Worm (Caenorhabditis elegans): ENCODE measurements around the gene pigg-1.

pigg-1 gene

ce11 chrII:8593840-8594625 lies 6.0 kb downstream of the pigg-1 start, which contains the start of gene aptf-3:
aptf-3 (plus strand) TSS chrII:8594190.
- TF ChIP-seq bed-3 (GFP tag; optimal IDR thresholded peaks at IDR 0.05) (no peak), ceh-43 (GFP tag; optimal IDR thresholded peaks at IDR 0.05) (no peak), hlh-1 (tag; optimal IDR thresholded peaks at IDR 0.05) (no peak), mep-1 (tag; optimal IDR thresholded peaks at IDR 0.05) (no peak), mls-2 (tag; optimal IDR thresholded peaks at IDR 0.05) (no peak)

DNA sequence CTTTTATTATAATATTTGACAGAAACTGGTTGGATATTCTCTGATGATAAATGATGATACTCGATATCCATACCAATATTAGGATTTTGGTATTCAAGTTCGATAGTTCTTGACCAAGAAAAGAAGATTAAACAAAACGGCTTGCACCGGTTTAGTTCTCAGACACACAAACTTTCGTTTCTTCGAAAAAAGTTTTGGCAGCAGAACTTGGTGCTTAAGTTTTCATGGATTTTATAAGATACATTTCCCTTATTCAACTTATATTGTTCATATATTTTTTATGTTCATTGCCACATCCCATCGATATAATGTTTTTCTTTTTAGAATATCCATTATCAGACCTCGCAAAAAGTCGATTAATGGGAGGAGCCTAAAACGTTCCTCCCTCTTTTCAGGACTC lies 9.4 kb downstream of the pigg-1 start, which contains the start of gene aptf-4:
aptf-4 (plus strand) TSS at position 301 of the 400 bp plus-strand sequence.
- TF ChIP-seq bed-3 (GFP tag; optimal IDR thresholded peaks at IDR 0.05) (no peak), nhr-12 (tag; optimal IDR thresholded peaks at IDR 0.05) (no peak), nhr-28 (tag; optimal IDR thresholded peaks at IDR 0.05) (no peak), blmp-1 (tag; optimal IDR thresholded peaks at IDR 0.05) (no peak), M03D4.4 (tag; optimal IDR thresholded peaks at IDR 0.05) (no peak), ceh-43 (GFP tag; optimal IDR thresholded peaks at IDR 0.05) (no peak), lsy-2 (tag; optimal IDR thresholded peaks at IDR 0.05) (no peak), nhr-237 (tag; optimal IDR thresholded peaks at IDR 0.05) (no peak), mab-5 (tag; optimal IDR thresholded peaks at IDR 0.05) (no peak)

ce11 chrII:8589227-8589626 lies 10.8 kb downstream of the pigg-1 start:
- no peak for TF ChIP-seq unc-62 (GFP tag; optimal IDR thresholded peaks at IDR 0.05)
- peak; percentile 100 for TF ChIP-seq ces-1 (GFP tag; optimal IDR thresholded peaks at IDR 0.05)

- peak; percentile 93 for TF ChIP-seq ces-1 (GFP tag; optimal IDR thresholded peaks at IDR 0.05)
- no peak for TF ChIP-seq blmp-1 (tag; optimal IDR thresholded peaks at IDR 0.05)
Observed at ce11 chrII:8588442-8588841, 11.6 kb downstream of the pigg-1 start.

- no peak for TF ChIP-seq mep-1 (tag; optimal IDR thresholded peaks at IDR 0.05)
- no peak for TF ChIP-seq zip-8 (tag; optimal IDR thresholded peaks at IDR 0.05)
- no peak for TF ChIP-seq mls-2 (tag; optimal IDR thresholded peaks at IDR 0.05)
- TF ChIP-seq blmp-1 (tag; optimal IDR thresholded peaks at IDR 0.05): no peak
- TF ChIP-seq bed-3 (GFP tag; optimal IDR thresholded peaks at IDR 0.05): no peak
- TF ChIP-seq tbx-8 (GFP tag; optimal IDR thresholded peaks at IDR 0.05): no peak
- TF ChIP-seq drap-1 (GFP tag; optimal IDR thresholded peaks at IDR 0.05): no peak
- TF ChIP-seq elt-1 (tag; optimal IDR thresholded peaks at IDR 0.05; ENCODE audit: borderline replicate concordance, insufficient read depth): peak; percentile 43
- no peak for TF ChIP-seq ceh-39 (tag; optimal IDR thresholded peaks at IDR 0.05)
- no peak for TF ChIP-seq mab-5 (tag; optimal IDR thresholded peaks at IDR 0.05)
- TF ChIP-seq ham-2 (GFP tag; optimal IDR thresholded peaks at IDR 0.05): no peak
- TF ChIP-seq ces-1 (GFP tag; optimal IDR thresholded peaks at IDR 0.05): peak; percentile 99
Observed at ce11 chrII:8587660-8588230, 12.3 kb downstream of the pigg-1 start.

ce11 chrII:8585921-8586320 lies 14.1 kb downstream of the pigg-1 start:
- no peak for TF ChIP-seq unc-39 (tag; optimal IDR thresholded peaks at IDR 0.05)
- no peak for TF ChIP-seq flh-1 (GFP tag; optimal IDR thresholded peaks at IDR 0.05)
- TF ChIP-seq ham-2 (GFP tag; optimal IDR thresholded peaks at IDR 0.05): no peak
- no peak for TF ChIP-seq nhr-28 (tag; optimal IDR thresholded peaks at IDR 0.05)
- TF ChIP-seq hlh-1 (tag; optimal IDR thresholded peaks at IDR 0.05): no peak
- no peak for TF ChIP-seq nhr-12 (tag; optimal IDR thresholded peaks at IDR 0.05)
- TF ChIP-seq mls-2 (tag; optimal IDR thresholded peaks at IDR 0.05): no peak
- TF ChIP-seq pha-4 (tag; optimal IDR thresholded peaks at IDR 0.05): no peak
- no peak for TF ChIP-seq ceh-39 (tag; optimal IDR thresholded peaks at IDR 0.05)
- no peak for TF ChIP-seq ceh-43 (GFP tag; optimal IDR thresholded peaks at IDR 0.05)
- no peak for TF ChIP-seq nhr-2 (tag; optimal IDR thresholded peaks at IDR 0.05)

ce11 chrII:8585036-8585627 lies 14.9 kb downstream of the pigg-1 start, which contains the start of gene F54C9.11:
F54C9.11 (minus strand) TSS chrII:8585086.
- TF ChIP-seq unc-62 (GFP tag; optimal IDR thresholded peaks at IDR 0.05) (no peak), lsy-2 (tag; optimal IDR thresholded peaks at IDR 0.05) (no peak), mls-2 (tag; optimal IDR thresholded peaks at IDR 0.05) (no peak), sptf-1 (tag; optimal IDR thresholded peaks at IDR 0.05) (no peak), nhr-12 (tag; optimal IDR thresholded peaks at IDR 0.05) (no peak), zip-8 (tag; optimal IDR thresholded peaks at IDR 0.05) (no peak), lin-13 (tag; optimal IDR thresholded peaks at IDR 0.05) (no peak), M03D4.4 (tag; optimal IDR thresholded peaks at IDR 0.05) (no peak), drap-1 (GFP tag; optimal IDR thresholded peaks at IDR 0.05) (no peak), ceh-83 (GFP tag; optimal IDR thresholded peaks at IDR 0.05) (no peak), pha-4 (tag; optimal IDR thresholded peaks at IDR 0.05) (no peak)

Measured in whole organism, mixed stage, embryonic.